Worm (Caenorhabditis elegans) whole organism, L3 larva: ENCODE data around the gene ZK1248.17.

Experiments
- ama-1 ChIP-seq: fragments of 150-350 bp; optimal IDR thresholded peaks from 2 replicates; lab custom pipeline; 2018
- ceh-28 ChIP-seq: fragments of 150-350 bp; optimal IDR thresholded peaks from 2 replicates; lab custom pipeline; 2014; ENCODE audit warnings: missing biosample characterization, missing genetic modification reagents, missing genetic modification characterization
- ceh-82 ChIP-seq: fragments of 150-350 bp; optimal IDR thresholded peaks from 2 replicates; lab custom pipeline; 2014; ENCODE audit warnings: missing biosample characterization, missing genetic modification characterization
- ceh-9 ChIP-seq: sonication (generic microtip); optimal IDR thresholded peaks from 2 replicates; lab custom pipeline; 2018; ENCODE audit warnings: missing biosample characterization, missing genetic modification characterization
- daf-12 ChIP-seq: fragments of 150-350 bp; optimal IDR thresholded peaks from 2 replicates; lab custom pipeline; 2014; ENCODE audit warnings: missing biosample characterization, missing genetic modification reagents, missing genetic modification characterization
- egl-27 ChIP-seq: sonication (generic microtip); optimal IDR thresholded peaks from 4 replicates; lab custom pipeline; 2017; ENCODE audit warnings: missing biosample characterization, missing genetic modification reagents, missing genetic modification characterization
- egl-5 ChIP-seq: fragments of 150-350 bp; optimal IDR thresholded peaks from 2 replicates; lab custom pipeline; 2017; ENCODE audit warnings: missing biosample characterization, missing genetic modification reagents, missing genetic modification characterization, inconsistent platforms
- elt-3 ChIP-seq, 3 experiments: fragments of 150-350 bp in 1 of 3; sonication (generic microtip) in 2 of 3; optimal IDR thresholded peaks; 2 replicates in 2 of 3; 4 replicates in 1 of 3; lab custom pipeline; 2014 to 2017; ENCODE audit warnings: missing biosample characterization in 3 of 3, missing genetic modification characterization in 3 of 3
- fkh-10 ChIP-seq: sonication (generic microtip); optimal IDR thresholded peaks from 2 replicates; lab custom pipeline; 2017; ENCODE audit warnings: missing biosample characterization, missing genetic modification reagents, missing genetic modification characterization
- jun-1 ChIP-seq: fragments of 150-350 bp; optimal IDR thresholded peaks from 2 replicates; lab custom pipeline; 2014; ENCODE audit warnings: missing biosample characterization, missing genetic modification reagents, missing genetic modification characterization
- lsy-12 ChIP-seq: sonication (generic microtip); optimal IDR thresholded peaks from 2 replicates; lab custom pipeline; 2016; ENCODE audit warnings: mild to moderate bottlenecking, missing genetic modification characterization, missing compliant biosample characterization
- nhr-12 ChIP-seq: fragments of 150-350 bp; optimal IDR thresholded peaks from 2 replicates; lab custom pipeline; 2014; ENCODE audit warnings: missing biosample characterization, missing genetic modification characterization
- nhr-237 ChIP-seq: fragments of 150-350 bp; optimal IDR thresholded peaks from 2 replicates; lab custom pipeline; 2014; ENCODE audit warnings: missing biosample characterization, missing genetic modification characterization
- nhr-25 ChIP-seq: sonication (generic microtip); optimal IDR thresholded peaks from 2 replicates; lab custom pipeline; 2017; ENCODE audit warnings: missing biosample characterization, missing genetic modification characterization
- nhr-28 ChIP-seq: fragments of 150-350 bp; optimal IDR thresholded peaks from 2 replicates; lab custom pipeline; 2014; ENCODE audit warnings: missing biosample characterization, missing genetic modification characterization
- nhr-77 ChIP-seq: fragments of 150-350 bp; optimal IDR thresholded peaks from 2 replicates; lab custom pipeline; 2014; ENCODE audit warnings: missing biosample characterization, missing genetic modification characterization
- pha-4 ChIP-seq: fragments of 150-350 bp; optimal IDR thresholded peaks from 2 replicates; lab custom pipeline; 2014; ENCODE audit warnings: missing biosample characterization, missing genetic modification reagents, missing genetic modification characterization
- pqm-1 ChIP-seq: fragments of 150-350 bp; optimal IDR thresholded peaks from 2 replicates; lab custom pipeline; 2017; ENCODE audit warnings: missing biosample characterization, missing genetic modification characterization, inconsistent platforms
- skn-1 ChIP-seq: fragments of 150-350 bp; optimal IDR thresholded peaks from 2 replicates; lab custom pipeline; 2014; ENCODE audit warnings: missing biosample characterization, missing genetic modification characterization
- tbx-2 ChIP-seq: sonication (generic microtip); optimal IDR thresholded peaks from 2 replicates; lab custom pipeline; 2016; ENCODE audit warnings: mild to moderate bottlenecking, missing genetic modification characterization, missing compliant biosample characterization
- unc-39 ChIP-seq: sonication (generic microtip); optimal IDR thresholded peaks from 4 replicates; lab custom pipeline; 2017; ENCODE audit warnings: missing biosample characterization, missing genetic modification characterization
- zag-1 ChIP-seq: fragments of 150-350 bp; optimal IDR thresholded peaks from 2 replicates; lab custom pipeline; 2014; ENCODE audit warnings: missing biosample characterization, missing genetic modification characterization
- ztf-11 ChIP-seq: fragments of 150-350 bp; optimal IDR thresholded peaks from 2 replicates; lab custom pipeline; 2014; ENCODE audit warnings: missing biosample characterization, missing genetic modification characterization
- ztf-4 ChIP-seq: fragments of 150-350 bp; optimal IDR thresholded peaks from 2 replicates; lab custom pipeline; 2014; ENCODE audit warnings: missing biosample characterization, missing genetic modification characterization

Gene ZK1248.17

ce11 chrII:5801075-5801474 lies 44.3 kb downstream of the ZK1248.17 start, which contains the start of the genes K05F1.9 and K05F1.1:
Gene K05F1.9 (minus strand): TSS chrII:5801175.
Gene K05F1.1 (plus strand): TSS chrII:5801382.
- no peak for TF ChIP-seq pha-4 (tag; lab: Kevin White, UChicago)
- no peak for TF ChIP-seq nhr-25 (tag; lab: Kevin White, UChicago)
- TF ChIP-seq unc-39 (tag; lab: Kevin White, UChicago), result no peak
- no peak for TF ChIP-seq fkh-10 (GFP tag; lab: Kevin White, UChicago)
- TF ChIP-seq pqm-1 (tag; lab: Kevin White, UChicago), result no peak
- no peak for TF ChIP-seq egl-5 (tag; lab: Kevin White, UChicago)
- no peak for TF ChIP-seq egl-27 (tag; lab: Kevin White, UChicago)
- TF ChIP-seq skn-1 (tag; lab: Kevin White, UChicago), result no peak
- TF ChIP-seq lsy-12 (tag; lab: Kevin White, UChicago), result no peak
- no peak for TF ChIP-seq elt-3 (tag; optimal IDR thresholded peaks at IDR 0.05; lab: Kevin White, UChicago)
- no peak for TF ChIP-seq daf-12 (tag; lab: Kevin White, UChicago)
- no peak for TF ChIP-seq nhr-237
- no peak for TF ChIP-seq ztf-11 (tag; lab: Kevin White, UChicago)
- no peak for TF ChIP-seq ceh-82 (tag; lab: Kevin White, UChicago)
- TF ChIP-seq ceh-9 (tag; lab: Kevin White, UChicago), result no peak
- TF ChIP-seq ceh-28 (tag; lab: Kevin White, UChicago), result no peak

- no peak for TF ChIP-seq daf-12 (tag; lab: Kevin White, UChicago)
- TF ChIP-seq ztf-4, result no peak
- no peak for TF ChIP-seq ama-1 (lab: Kevin White, UChicago)
- no peak for TF ChIP-seq tbx-2 (tag; lab: Kevin White, UChicago)
- no peak for TF ChIP-seq zag-1 (tag; lab: Kevin White, UChicago)
- no peak for TF ChIP-seq jun-1 (tag; lab: Kevin White, UChicago)
- no peak for TF ChIP-seq egl-27 (tag; lab: Kevin White, UChicago)
- no peak for TF ChIP-seq ztf-11 (tag; lab: Kevin White, UChicago)
- no peak for TF ChIP-seq ceh-82 (tag; lab: Kevin White, UChicago)
- TF ChIP-seq pqm-1 (tag; lab: Kevin White, UChicago), result no peak
These were observed 45.8 kb downstream of the ZK1248.17 start, which contains the start of gene K05F1.8 for ce11 chrII:5799553-5799952. Gene K05F1.8 (minus strand): TSS chrII:5799653.

ce11 chrII:5797348-5797977 lies 47.9 kb downstream of the ZK1248.17 start, which contains the start of the genes msp-63 and msp-142:
Gene msp-63 (minus strand): TSS chrII:5797448.
Gene msp-142 (plus strand): TSS chrII:5797927.
- TF ChIP-seq nhr-12, result no peak
- no peak for TF ChIP-seq nhr-77 (tag; lab: Kevin White, UChicago)
- TF ChIP-seq nhr-28, result no peak
- TF ChIP-seq, all 47 proteins: peak for 0
